Worm (Caenorhabditis elegans): ENCODE measurements around the gene Y38C1AA.1.

The Y38C1AA.1 gene

ce11 chrIV:259142-259541, 51.2 kb downstream of the Y38C1AA.1 start, which contains the start of gene dpy-9:
Gene dpy-9 (minus strand): TSS chrIV:259204.
- TF ChIP-seq unc-62 (GFP tag; optimal IDR thresholded peaks at IDR 0.05) = no peak

- no peak for TF ChIP-seq unc-62 (GFP tag; optimal IDR thresholded peaks at IDR 0.05)
Observed at ce11 chrIV:261607-262006, 53.6 kb downstream of the Y38C1AA.1 start, which contains the start of gene pqbp-1.1. Gene pqbp-1.1 (minus strand): TSS chrIV:261683.

- no peak for TF ChIP-seq unc-62 (GFP tag; optimal IDR thresholded peaks at IDR 0.05)
Observed at ce11 chrIV:262460-262859, 54.5 kb downstream of the Y38C1AA.1 start.

- TF ChIP-seq unc-62 (GFP tag; optimal IDR thresholded peaks at IDR 0.05) = no peak
Observed at ce11 chrIV:264182-264709, 56.3 kb downstream of the Y38C1AA.1 start, which contains the start of gene pat-6. Gene pat-6 (minus strand): TSS chrIV:264232.

- TF ChIP-seq unc-62 (GFP tag; optimal IDR thresholded peaks at IDR 0.05) = no peak
Observed at ce11 chrIV:266148-266547, 58.2 kb downstream of the Y38C1AA.1 start, which contains the start of gene T21D12.12. Gene T21D12.12 (plus strand): TSS chrIV:266448.
